Worm (Caenorhabditis elegans) whole organism, midembryonic: Measurements from ENCODE around the gene F32D1.11.

ENCODE experiments used
- cog-1 ChIP-seq: sonication (generic microtip); optimal IDR thresholded peaks from 2 replicates; lab custom pipeline; 2016; ENCODE audit warnings: missing genetic modification characterization, missing compliant biosample characterization
- flt-1 ChIP-seq: fragments of 200-800 bp; sonication (Bioruptor generic); IDR thresholded peaks from 2 replicates; pipeline ENCODE4 v1.3.6; 2022; ENCODE audit warnings: missing genetic modification characterization, missing compliant biosample characterization
- klf-2 ChIP-seq: fragments of 200-800 bp; sonication (Bioruptor generic); conservative IDR thresholded peaks from 2 replicates; pipeline ENCODE4 v1.3.6; 2022; ENCODE audit warnings: missing genetic modification reagents, missing genetic modification characterization, missing compliant biosample characterization
- med-1 ChIP-seq: sonication (generic microtip); optimal IDR thresholded peaks from 2 replicates; lab custom pipeline; 2017; ENCODE audit warnings: missing genetic modification characterization, mild to moderate bottlenecking, missing compliant biosample characterization, antibody characterized with exemption, missing genetic modification reagents; ENCODE audit not compliant: insufficient read depth
- ref-1 ChIP-seq: fragments of 200-800 bp; sonication (Bioruptor generic); conservative IDR thresholded peaks from 2 replicates; pipeline ENCODE4 v1.3.6; 2022; ENCODE audit warnings: missing genetic modification reagents, missing genetic modification characterization, missing compliant biosample characterization
- tab-1 ChIP-seq: fragments of 200-800 bp; sonication (Bioruptor generic); IDR thresholded peaks from 2 replicates; pipeline ENCODE4 v1.3.6; 2022; ENCODE audit warnings: missing genetic modification characterization, missing compliant biosample characterization
- ztf-23 ChIP-seq: fragments of 200-800 bp; sonication (Bioruptor generic); IDR thresholded peaks from 2 replicates; pipeline ENCODE4 v1.3.6; 2022; ENCODE audit warnings: missing genetic modification reagents, missing genetic modification characterization, missing compliant biosample characterization
- ztf-29 ChIP-seq: fragments of 200-800 bp; sonication (Bioruptor generic); IDR thresholded peaks from 2 replicates; pipeline ENCODE4 v1.3.6; 2022; ENCODE audit warnings: missing genetic modification reagents, missing genetic modification characterization, missing compliant biosample characterization

DNA sequence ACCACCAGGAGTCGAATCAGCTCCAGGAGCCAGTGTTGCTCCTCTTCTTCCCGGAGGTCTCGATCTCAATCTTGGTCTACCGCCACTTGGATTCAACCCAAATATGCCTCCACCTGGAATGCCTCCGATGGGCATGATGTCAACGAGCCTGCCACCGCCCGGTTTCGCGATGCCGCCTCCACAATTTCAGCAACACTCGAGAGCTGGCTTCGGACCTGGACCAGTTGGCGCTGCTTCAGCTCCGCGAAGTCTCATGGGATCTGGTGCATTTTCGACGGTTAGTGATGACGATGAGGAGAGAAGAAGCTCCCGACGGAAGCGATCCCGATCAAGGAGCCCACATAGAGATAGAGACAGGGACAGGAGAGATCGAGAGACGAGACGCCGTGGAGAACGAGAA, 6.6 kb upstream of the F32D1.11 start:
- TF ChIP-seq tab-1 (GFP tag; lab: Robert Waterston, UW) (no peak), ref-1 (GFP tag; lab: Robert Waterston, UW) (no peak), cog-1 (tag; lab: Kevin White, UChicago) (no peak), med-1 (no peak), ztf-23 (GFP tag; lab: Robert Waterston, UW) (no peak), flt-1 (no peak), ztf-29 (GFP tag; lab: Robert Waterston, UW) (no peak), klf-2 (no peak)
